Fruit fly (Drosophila melanogaster) whole organism, embryonic: ENCODE data around the gene IntS14.

Experiments used
- Ada2b ChIP-seq: fragments of 200-800 bp; sonication (Bioruptor generic); IDR thresholded peaks from 2 replicates; pipeline ENCODE4 v1.3.6; 2022; ENCODE audit warnings: missing biosample characterization, missing genetic modification characterization
- CG10147 ChIP-seq: fragments of 200-800 bp; sonication (Bioruptor generic); optimal IDR thresholded peaks from 2 replicates; lab custom pipeline; 2019; ENCODE audit warnings: missing biosample characterization, mild to moderate bottlenecking, missing genetic modification characterization, moderate library complexity
- CG10274 ChIP-seq: fragments of 200-800 bp; sonication (Bioruptor generic); optimal IDR thresholded peaks from 3 replicates; lab custom pipeline; 2017; ENCODE audit warnings: missing biosample characterization, mild to moderate bottlenecking, missing genetic modification characterization
- CG10366 ChIP-seq: fragments of 200-800 bp; sonication (Bioruptor generic); IDR thresholded peaks from 2 replicates; pipeline ENCODE4 v1.3.6; 2022; ENCODE audit warnings: missing biosample characterization, missing genetic modification characterization
- CG11504 ChIP-seq: fragments of 200-800 bp; sonication (Bioruptor generic); optimal IDR thresholded peaks from 3 replicates; lab custom pipeline; 2019; ENCODE audit warnings: missing biosample characterization, mild to moderate bottlenecking, missing genetic modification characterization, moderate library complexity
- CG11560 ChIP-seq: fragments of 200-800 bp; sonication (Bioruptor generic); IDR thresholded peaks from 3 replicates; pipeline ENCODE4 v1.3.6; 2022; ENCODE audit warnings: missing biosample characterization, missing genetic modification characterization
- CG11695 ChIP-seq: fragments of 200-800 bp; sonication (Bioruptor generic); IDR thresholded peaks from 3 replicates; pipeline ENCODE4 v1.3.6; 2022; ENCODE audit warnings: missing biosample characterization, missing genetic modification characterization
- CG13624 ChIP-seq: fragments of 200-800 bp; sonication (Bioruptor generic); optimal IDR thresholded peaks from 2 replicates; lab custom pipeline; 2016; ENCODE audit warnings: missing biosample characterization, missing genetic modification characterization
- CG15479 ChIP-seq: fragments of 200-800 bp; sonication (Bioruptor generic); optimal IDR thresholded peaks from 3 replicates; lab custom pipeline; 2019; ENCODE audit warnings: missing biosample characterization, mild to moderate bottlenecking, missing genetic modification characterization, moderate library complexity
- CG17568 ChIP-seq: fragments of 200-800 bp; sonication (Bioruptor generic); optimal IDR thresholded peaks from 2 replicates; lab custom pipeline; 2018; ENCODE audit warnings: missing biosample characterization, mild to moderate bottlenecking, missing genetic modification characterization, moderate library complexity
- CG18764 ChIP-seq: fragments of 200-800 bp; sonication (Bioruptor generic); optimal IDR thresholded peaks from 3 replicates; lab custom pipeline; 2016; ENCODE audit warnings: missing biosample characterization, missing genetic modification characterization
- CG2678 ChIP-seq: fragments of 200-800 bp; sonication (Bioruptor generic); optimal IDR thresholded peaks from 3 replicates; lab custom pipeline; 2019; ENCODE audit warnings: missing biosample characterization, mild to moderate bottlenecking, missing genetic modification characterization, moderate library complexity
- CG2889 ChIP-seq: fragments of 200-800 bp; sonication (Bioruptor generic); IDR thresholded peaks from 3 replicates; pipeline ENCODE4 v1.3.6; 2022; ENCODE audit warnings: missing biosample characterization, missing genetic modification characterization
- CG3163 ChIP-seq: fragments of 200-800 bp; sonication (Bioruptor generic); optimal IDR thresholded peaks from 3 replicates; lab custom pipeline; 2016; ENCODE audit warnings: missing biosample characterization, missing genetic modification characterization
- CG34376 ChIP-seq: fragments of 200-800 bp; sonication (Bioruptor generic); optimal IDR thresholded peaks from 2 replicates; lab custom pipeline; 2018; ENCODE audit warnings: missing biosample characterization, mild to moderate bottlenecking, missing genetic modification characterization
- CG5245 ChIP-seq: fragments of 200-800 bp; sonication (Bioruptor generic); optimal IDR thresholded peaks from 3 replicates; lab custom pipeline; 2016; ENCODE audit warnings: missing biosample characterization, missing genetic modification characterization
- CG6813 ChIP-seq: fragments of 200-800 bp; sonication (Bioruptor generic); optimal IDR thresholded peaks from 2 replicates; lab custom pipeline; 2017; ENCODE audit warnings: missing biosample characterization, missing genetic modification characterization, mild to moderate bottlenecking, moderate library complexity, missing genetic modification reagents
- CG7928 ChIP-seq: fragments of 200-800 bp; sonication (Bioruptor generic); optimal IDR thresholded peaks from 2 replicates; lab custom pipeline; 2017; ENCODE audit warnings: missing biosample characterization, mild to moderate bottlenecking, missing genetic modification characterization
- CG8089 ChIP-seq: fragments of 200-800 bp; sonication (Bioruptor generic); optimal IDR thresholded peaks from 3 replicates; lab custom pipeline; 2016; ENCODE audit warnings: missing biosample characterization, missing genetic modification characterization
- CG8359 ChIP-seq: fragments of 200-800 bp; sonication (Bioruptor generic); optimal IDR thresholded peaks from 2 replicates; lab custom pipeline; 2017; ENCODE audit warnings: missing biosample characterization, mild to moderate bottlenecking, missing genetic modification characterization, borderline replicate concordance
- CG8478 ChIP-seq: fragments of >200 bp; optimal IDR thresholded peaks from 2 replicates; lab custom pipeline; 2018
- CG9609 ChIP-seq: fragments of 200-800 bp; sonication (Bioruptor generic); optimal IDR thresholded peaks from 3 replicates; lab custom pipeline; 2016; ENCODE audit warnings: missing biosample characterization, missing genetic modification characterization
- CG9817 ChIP-seq: fragments of 200-800 bp; sonication (Bioruptor generic); optimal IDR thresholded peaks from 2 replicates; lab custom pipeline; 2018; ENCODE audit warnings: missing biosample characterization, mild to moderate bottlenecking, missing genetic modification characterization, moderate library complexity
- CHES-1-like ChIP-seq: fragments of 200-800 bp; sonication (Bioruptor generic); optimal IDR thresholded peaks from 2 replicates; lab custom pipeline; 2016; ENCODE audit warnings: missing biosample characterization, missing genetic modification characterization
- CTCF ChIP-seq: fragments of 200-800 bp; sonication (Bioruptor generic); optimal IDR thresholded peaks from 2 replicates; lab custom pipeline; 2017; ENCODE audit warnings: missing biosample characterization, mild to moderate bottlenecking, missing genetic modification characterization, moderate library complexity
- CkIIα-i1 ChIP-seq: fragments of 200-800 bp; sonication (Bioruptor generic); IDR thresholded peaks from 2 replicates; pipeline ENCODE4 v1.3.6; 2022; ENCODE audit warnings: missing biosample characterization, missing genetic modification characterization
- D19A ChIP-seq: fragments of 200-800 bp; optimal IDR thresholded peaks from 3 replicates; lab custom pipeline; 2019; ENCODE audit warnings: missing biosample characterization, mild to moderate bottlenecking, missing genetic modification characterization, moderate library complexity
- Hey ChIP-seq: fragments of 200-800 bp; sonication (Bioruptor generic); optimal IDR thresholded peaks from 3 replicates; lab custom pipeline; 2018; ENCODE audit warnings: missing biosample characterization, mild to moderate bottlenecking, missing genetic modification characterization
- Vsx1 ChIP-seq: fragments of 200-800 bp; sonication (Bioruptor generic); optimal IDR thresholded peaks from 2 replicates; lab custom pipeline; 2017; ENCODE audit warnings: missing biosample characterization, mild to moderate bottlenecking, missing genetic modification characterization, missing genetic modification reagents
- ase ChIP-seq: fragments of 200-800 bp; sonication (Bioruptor generic); IDR thresholded peaks from 3 replicates; pipeline ENCODE4 v1.3.6; 2022; ENCODE audit warnings: missing biosample characterization, missing genetic modification characterization
- btn ChIP-seq: fragments of 200-800 bp; sonication (Bioruptor generic); optimal IDR thresholded peaks from 2 replicates; lab custom pipeline; 2016; ENCODE audit warnings: missing biosample characterization, missing genetic modification characterization
- chinmo ChIP-seq: fragments of 200-800 bp; sonication (Bioruptor generic); IDR thresholded peaks from 4 replicates; pipeline ENCODE4 v1.3.6; 2022; ENCODE audit warnings: missing biosample characterization, missing genetic modification characterization; ENCODE audit not compliant: partially characterized antibody
- cwo ChIP-seq: fragments of 200-800 bp; sonication (Bioruptor generic); optimal IDR thresholded peaks from 3 replicates; lab custom pipeline; 2017; ENCODE audit warnings: missing biosample characterization, missing genetic modification characterization, mild to moderate bottlenecking, moderate library complexity, missing genetic modification reagents
- dm ChIP-seq: fragments of 200-800 bp; sonication (Bioruptor generic); optimal IDR thresholded peaks from 3 replicates; lab custom pipeline; 2016; ENCODE audit warnings: missing biosample characterization, missing genetic modification characterization
- emc ChIP-seq: fragments of 200-800 bp; sonication (Bioruptor generic); optimal IDR thresholded peaks from 2 replicates; lab custom pipeline; 2016; ENCODE audit warnings: missing biosample characterization, missing genetic modification characterization
- ewg ChIP-seq: fragments of 200-800 bp; sonication (Bioruptor generic); optimal IDR thresholded peaks from 3 replicates; lab custom pipeline; 2017; ENCODE audit warnings: mild to moderate bottlenecking, missing biosample characterization, missing genetic modification reagents, missing genetic modification characterization
- eyg ChIP-seq: fragments of 200-800 bp; sonication (Bioruptor generic); optimal IDR thresholded peaks from 3 replicates; lab custom pipeline; 2016; ENCODE audit warnings: missing biosample characterization, missing genetic modification characterization
- gsb ChIP-seq: fragments of 200-800 bp; sonication (Bioruptor generic); IDR thresholded peaks from 2 replicates; pipeline ENCODE4 v1.3.6; 2022; ENCODE audit warnings: missing biosample characterization, missing genetic modification characterization
- hkb ChIP-seq, 2 experiments: fragments of 200-800 bp in 1 of 2; fragments of >200 bp in 1 of 2; sonication (Bioruptor generic) in 1 of 2; IDR thresholded peaks in 1 of 2; optimal IDR thresholded peaks in 1 of 2; 2 replicates each; pipeline versions ENCODE4 v1.3.6 to Lab custom; 2017 to 2022; ENCODE audit warnings: missing biosample characterization in 1 of 2, missing genetic modification characterization in 1 of 2
- lmd ChIP-seq: fragments of 200-800 bp; sonication (Bioruptor generic); IDR thresholded peaks from 2 replicates; pipeline ENCODE4 v1.3.6; 2022; ENCODE audit warnings: missing biosample characterization, missing genetic modification characterization
- luna ChIP-seq: fragments of 200-800 bp; sonication (Bioruptor generic); optimal IDR thresholded peaks from 2 replicates; lab custom pipeline; 2016; ENCODE audit warnings: missing biosample characterization, missing genetic modification characterization
- mld ChIP-seq: fragments of 200-800 bp; sonication (Bioruptor generic); IDR thresholded peaks from 3 replicates; pipeline ENCODE4 v1.3.6; 2022; ENCODE audit warnings: missing biosample characterization, missing genetic modification characterization; ENCODE audit not compliant: partially characterized antibody
- odd ChIP-seq: fragments of 200-800 bp; sonication (Bioruptor generic); optimal IDR thresholded peaks from 2 replicates; lab custom pipeline; 2017; ENCODE audit warnings: missing biosample characterization, mild to moderate bottlenecking, missing genetic modification characterization
- pfk ChIP-seq: fragments of 200-800 bp; sonication (Bioruptor generic); optimal IDR thresholded peaks from 2 replicates; lab custom pipeline; 2018; ENCODE audit warnings: missing biosample characterization, mild to moderate bottlenecking, missing genetic modification characterization, moderate library complexity
- phol ChIP-seq: fragments of 200-800 bp; sonication (Bioruptor generic); optimal IDR thresholded peaks from 3 replicates; lab custom pipeline; 2018; ENCODE audit warnings: missing biosample characterization, mild to moderate bottlenecking, missing genetic modification characterization, moderate library complexity
- pum ChIP-seq: fragments of 200-800 bp; sonication (Bioruptor generic); optimal IDR thresholded peaks from 2 replicates; lab custom pipeline; 2016; ENCODE audit warnings: missing biosample characterization, missing genetic modification characterization
- slbo ChIP-seq: fragments of 200-800 bp; sonication (Bioruptor generic); IDR thresholded peaks from 2 replicates; pipeline ENCODE4 v1.3.6; 2022; ENCODE audit warnings: missing biosample characterization, missing genetic modification characterization
- so ChIP-seq: fragments of 200-800 bp; sonication (Bioruptor generic); IDR thresholded peaks from 3 replicates; pipeline ENCODE4 v1.3.6; 2022; ENCODE audit warnings: missing biosample characterization, missing genetic modification characterization
- ssp ChIP-seq: fragments of 200-800 bp; sonication (Bioruptor generic); IDR thresholded peaks from 2 replicates; pipeline ENCODE4 v1.3.6; 2022; ENCODE audit warnings: missing biosample characterization, missing genetic modification characterization
- zen2 ChIP-seq: fragments of 200-800 bp; sonication (Bioruptor generic); IDR thresholded peaks from 3 replicates; pipeline ENCODE4 v1.3.6; 2022; ENCODE audit warnings: missing biosample characterization, missing genetic modification characterization; ENCODE audit not compliant: partially characterized antibody

The IntS14 gene

dm6 chr2L:1157679-1158518 lies 6.3 kb upstream of the IntS14 start, which contains the start of gene capt (continued):
- TF ChIP-seq CG13624 (peak; percentile 36), zen2 (GFP tag; lab: Robert Waterston, UW) (no peak), CG10147 (no peak), CTCF (GFP tag; lab: Kevin White, UChicago) (no peak), CG17568 (GFP tag; lab: Kevin White, UChicago) (no peak), CG8359 (GFP tag; lab: Kevin White, UChicago) (no peak), CG9609 (GFP tag; lab: Kevin White, UChicago) (peak; percentile 19), ase (GFP tag; lab: Robert Waterston, UW) (no peak), CG2889 (GFP tag; lab: Robert Waterston, UW) (no peak), btn (GFP tag; lab: Kevin White, UChicago) (no peak), CG8478 (lab: Kevin White, UChicago) (no peak), CG34376 (GFP tag; lab: Kevin White, UChicago) (no peak), dm (GFP tag; lab: Kevin White, UChicago) (peak; percentile 16), ssp (peak; percentile 41), so (no peak), ewg (peak; percentile 5), emc (GFP tag; lab: Kevin White, UChicago) (no peak), Vsx1 (GFP tag; lab: Kevin White, UChicago) (no peak), CHES-1-like (GFP tag; lab: Kevin White, UChicago) (no peak), CkIIα-i1 (GFP tag; lab: Robert Waterston, UW) (no peak), CG7928 (GFP tag; lab: Kevin White, UChicago) (no peak), phol (tag; lab: Kevin White, UChicago) (peak; percentile 23), CG10366 (GFP tag; lab: Robert Waterston, UW) (peak; percentile 14; the same call in 1 of the 2 replicates), luna (no peak), CG11695 (GFP tag; lab: Robert Waterston, UW) (no peak), eyg (no peak), CG9817 (tag; lab: Kevin White, UChicago) (peak; percentile 45), Hey (no peak), mld (GFP tag; lab: Robert Waterston, UW) (no peak), CG8089 (GFP tag; lab: Kevin White, UChicago) (no peak), CG15479 (GFP tag; lab: Kevin White, UChicago) (peak; percentile 38), CG3163 (GFP tag; lab: Kevin White, UChicago) (no peak), chinmo (GFP tag; lab: Robert Waterston, UW) (peak; percentile 82; the same call in 1 of the 4 replicates), CG18764 (GFP tag; lab: Kevin White, UChicago) (no peak), hkb (optimal IDR thresholded peaks at IDR 0.05; lab: Kevin White, UChicago) (no peak), hkb (GFP tag; IDR thresholded peaks at IDR 0.05; lab: Robert Waterston, UW) (no peak), gsb (GFP tag; lab: Robert Waterston, UW) (no peak), CG10274 (GFP tag; lab: Kevin White, UChicago) (no peak), pum (GFP tag; lab: Kevin White, UChicago) (no peak), cwo (GFP tag; lab: Kevin White, UChicago) (no peak), CG11560 (tag; lab: Robert Waterston, UW) (no peak), CG11504 (tag; lab: Kevin White, UChicago) (no peak), CG2678 (tag; lab: Kevin White, UChicago) (no peak), odd (no peak), D19A (tag; lab: Kevin White, UChicago) (no peak), CG5245 (GFP tag; lab: Kevin White, UChicago) (no peak), pfk (no peak), slbo (GFP tag; lab: Robert Waterston, UW) (peak; percentile 68), CG6813 (no peak), lmd (GFP tag; lab: Robert Waterston, UW) (no peak), Ada2b (peak; percentile 34; the same call in 1 of the 2 replicates)
